Fruit fly (Drosophila melanogaster): Measurements from ENCODE around the gene CG9391.
A peak's percentile ranks its signal among the peaks of the same experiment; 100 is the strongest.

Gene CG9391

dm6 chr3L:21259257-21259656 lies 8.9 kb downstream of the CG9391 start (continued):
- TF ChIP-seq CG11294 (GFP tag; IDR thresholded peaks at IDR 0.05) (no peak), Met (GFP tag; optimal IDR thresholded peaks at IDR 0.05) (no peak), CG1621 (tag; optimal IDR thresholded peaks at IDR 0.05) (no peak), topi (GFP tag; optimal IDR thresholded peaks at IDR 0.05) (no peak), net (GFP tag; optimal IDR thresholded peaks at IDR 0.05) (peak; percentile 2), Hr38 (GFP tag; optimal IDR thresholded peaks at IDR 0.05) (no peak), ss (GFP tag; optimal IDR thresholded peaks at IDR 0.05) (no peak), CG6854 (GFP tag; optimal IDR thresholded peaks at IDR 0.05) (no peak), eg (GFP tag; IDR thresholded peaks at IDR 0.05) (peak; percentile 55; the same call in 2 of the 3 replicates), pdm3 (GFP tag; optimal IDR thresholded peaks at IDR 0.05) (peak; percentile 13), CG6792 (GFP tag; optimal IDR thresholded peaks at IDR 0.05) (no peak), CG3032 (tag; optimal IDR thresholded peaks at IDR 0.05) (no peak), dsx (GFP tag; optimal IDR thresholded peaks at IDR 0.05; ENCODE audit: poor library complexity, severe bottlenecking) (no peak), CG8632 (GFP tag; optimal IDR thresholded peaks at IDR 0.05) (no peak), fd59A (GFP tag; optimal IDR thresholded peaks at IDR 0.05) (no peak), CG16779 (tag; optimal IDR thresholded peaks at IDR 0.05) (no peak), CG31627 (GFP tag; optimal IDR thresholded peaks at IDR 0.05) (no peak)

- TF ChIP-seq dsx (GFP tag; optimal IDR thresholded peaks at IDR 0.05; ENCODE audit: poor library complexity, severe bottlenecking) (peak; percentile 45), Sox102F (GFP tag; optimal IDR thresholded peaks at IDR 0.05) (no peak), Eip78C (GFP tag) (peak; percentile 65)
These were observed 10.4 kb downstream of the CG9391 start, which contains the start of gene CG43218 for dm6 chr3L:21257731-21258130. CG43218 (plus strand) TSS chr3L:21258020.

- TF ChIP-seq vri (GFP tag; optimal IDR thresholded peaks at IDR 0.05) (peak; percentile 38), Lpt (GFP tag; optimal IDR thresholded peaks at IDR 0.05) (no peak), dsx (GFP tag; optimal IDR thresholded peaks at IDR 0.05; ENCODE audit: poor library complexity, severe bottlenecking) (no peak), Met (GFP tag; optimal IDR thresholded peaks at IDR 0.05) (peak; percentile 57), CG11294 (GFP tag; IDR thresholded peaks at IDR 0.05) (no peak), esn (GFP tag; optimal IDR thresholded peaks at IDR 0.05) (peak; percentile 51), Blimp-1 (GFP tag; optimal IDR thresholded peaks at IDR 0.05) (peak; percentile 30), CG31627 (GFP tag; optimal IDR thresholded peaks at IDR 0.05) (peak; percentile 15), Eip78C (GFP tag) (peak; percentile 83), CG6163 (GFP tag; IDR thresholded peaks at IDR 0.05) (no peak), Sox102F (GFP tag; optimal IDR thresholded peaks at IDR 0.05) (peak; percentile 50), Hr39 (GFP tag; optimal IDR thresholded peaks at IDR 0.05) (peak; percentile 22), CG6808 (GFP tag; optimal IDR thresholded peaks at IDR 0.05) (no peak), Smox (GFP tag; optimal IDR thresholded peaks at IDR 0.05) (peak; percentile 30), CG6792 (GFP tag; optimal IDR thresholded peaks at IDR 0.05) (no peak), topi (GFP tag; optimal IDR thresholded peaks at IDR 0.05) (peak; percentile 56), achi (GFP tag; optimal IDR thresholded peaks at IDR 0.05) (no peak), CG6854 (GFP tag; optimal IDR thresholded peaks at IDR 0.05) (peak; percentile 13), svp (GFP tag) (peak; percentile 75), lz (GFP tag; optimal IDR thresholded peaks at IDR 0.05) (peak; percentile 20)
These were observed 11.8 kb downstream of the CG9391 start for dm6 chr3L:21256062-21257023.

dm6 chr3L:21254524-21254972 lies 13.6 kb downstream of the CG9391 start:
- TF ChIP-seq Eip78C (GFP tag) (peak; percentile 57), CG1621 (tag; optimal IDR thresholded peaks at IDR 0.05) (peak; percentile 60), svp (GFP tag) (peak; percentile 43), CG9139 (GFP tag; optimal IDR thresholded peaks at IDR 0.05) (peak; percentile 21), achi (GFP tag; optimal IDR thresholded peaks at IDR 0.05) (no peak), CG11294 (GFP tag; IDR thresholded peaks at IDR 0.05) (no peak), CG6276 (GFP tag; optimal IDR thresholded peaks at IDR 0.05) (no peak)

Data from whole organism, prepupa.